Fruit fly (Drosophila melanogaster): ENCODE measurements around the gene Fie.

Fie gene

dm6 chr3L:3928943-3929785, 36.8 kb downstream of the Fie start:
- TF ChIP-seq CG32121 (GFP tag; IDR thresholded peaks at IDR 0.05) (no peak), CG34367 (tag; optimal IDR thresholded peaks at IDR 0.05) (no peak), fd96Ca (GFP tag; IDR thresholded peaks at IDR 0.05) (no peak), CG10348 (GFP tag; IDR thresholded peaks at IDR 0.05) (no peak), CG15710 (tag; optimal IDR thresholded peaks at IDR 0.05) (no peak), D1 (tag; optimal IDR thresholded peaks at IDR 0.05) (no peak)

- TF ChIP-seq CG9948 (tag; optimal IDR thresholded peaks at IDR 0.05) = no peak
- TF ChIP-seq CG17806 (tag; optimal IDR thresholded peaks at IDR 0.05) = no peak
- no peak for TF ChIP-seq CG8301 (tag; optimal IDR thresholded peaks at IDR 0.05)
- TF ChIP-seq Snoo (tag; optimal IDR thresholded peaks at IDR 0.05) = no peak
- TF ChIP-seq CG15710 (tag; optimal IDR thresholded peaks at IDR 0.05) = no peak
- no peak for TF ChIP-seq Pif1B (GFP tag; optimal IDR thresholded peaks at IDR 0.05)
- no peak for TF ChIP-seq CG10348 (GFP tag; IDR thresholded peaks at IDR 0.05)
Measured at dm6 chr3L:3929968-3930767, 37.8 kb downstream of the Fie start.

dm6 chr3L:3930930-3931329, 38.6 kb downstream of the Fie start:
- TF ChIP-seq EcR (GFP tag; optimal IDR thresholded peaks at IDR 0.05) (peak; percentile 3), CG4496 (GFP tag; IDR thresholded peaks at IDR 0.05) (0 out of 3 replicates have a peak, but pooled peaks have one; percentile 52), CG32121 (GFP tag; IDR thresholded peaks at IDR 0.05) (peak; percentile 53), Snoo (tag; optimal IDR thresholded peaks at IDR 0.05) (no peak)

dm6 chr3L:3931778-3932177, 39.4 kb downstream of the Fie start:
- no peak for TF ChIP-seq CG4496 (GFP tag; IDR thresholded peaks at IDR 0.05)
- TF ChIP-seq Ets98B (GFP tag; IDR thresholded peaks at IDR 0.05) = no peak
- no peak for TF ChIP-seq CG15710 (tag; optimal IDR thresholded peaks at IDR 0.05)
- TF ChIP-seq fd96Ca (GFP tag; IDR thresholded peaks at IDR 0.05) = no peak
- no peak for TF ChIP-seq CG34367 (tag; optimal IDR thresholded peaks at IDR 0.05)
- no peak for TF ChIP-seq CG14655 (GFP tag; optimal IDR thresholded peaks at IDR 0.05)

- no peak for TF ChIP-seq CG10348 (GFP tag; IDR thresholded peaks at IDR 0.05)
- TF ChIP-seq CG8301 (tag; optimal IDR thresholded peaks at IDR 0.05) = no peak
- no peak for TF ChIP-seq CG8159 (tag; optimal IDR thresholded peaks at IDR 0.05)
Measured at dm6 chr3L:3932742-3933289, 40.4 kb downstream of the Fie start.

dm6 chr3L:3933599-3933998, 41.2 kb downstream of the Fie start:
- no peak for TF ChIP-seq Pif1B (GFP tag; optimal IDR thresholded peaks at IDR 0.05)
- peak; percentile 58; the same call in 2 of the 3 replicates for TF ChIP-seq fd96Ca (GFP tag; IDR thresholded peaks at IDR 0.05)
- TF ChIP-seq Ets98B (GFP tag; IDR thresholded peaks at IDR 0.05) = peak; percentile 76
- TF ChIP-seq EcR (GFP tag; optimal IDR thresholded peaks at IDR 0.05) = no peak
- peak; percentile 88 for TF ChIP-seq CG12605 (GFP tag; IDR thresholded peaks at IDR 0.05)
- TF ChIP-seq CG14655 (GFP tag; optimal IDR thresholded peaks at IDR 0.05) = peak; percentile 9
- TF ChIP-seq CG13204 (GFP tag; optimal IDR thresholded peaks at IDR 0.05) = no peak
- no peak for TF ChIP-seq gl (tag; optimal IDR thresholded peaks at IDR 0.05)
- TF ChIP-seq CG32121 (GFP tag; IDR thresholded peaks at IDR 0.05) = peak; percentile 53
- no peak for TF ChIP-seq CG8301 (tag; optimal IDR thresholded peaks at IDR 0.05)
- TF ChIP-seq Pif1A (GFP tag; optimal IDR thresholded peaks at IDR 0.05) = peak; percentile 52
- TF ChIP-seq CG34367 (tag; optimal IDR thresholded peaks at IDR 0.05) = no peak
- no peak for TF ChIP-seq CG8159 (tag; optimal IDR thresholded peaks at IDR 0.05)
- TF ChIP-seq Snoo (tag; optimal IDR thresholded peaks at IDR 0.05) = no peak
- no peak for TF ChIP-seq rn (GFP tag; IDR thresholded peaks at IDR 0.05)
- TF ChIP-seq CG4496 (GFP tag; IDR thresholded peaks at IDR 0.05) = peak; percentile 66; the same call in 2 of the 3 replicates
- TF ChIP-seq D1 (tag; optimal IDR thresholded peaks at IDR 0.05) = no peak

- TF ChIP-seq fd96Ca (GFP tag; IDR thresholded peaks at IDR 0.05) = no peak
- no peak for TF ChIP-seq CG15710 (tag; optimal IDR thresholded peaks at IDR 0.05)
- TF ChIP-seq Pif1A (GFP tag; optimal IDR thresholded peaks at IDR 0.05) = no peak
- TF ChIP-seq CG13204 (GFP tag; optimal IDR thresholded peaks at IDR 0.05) = no peak
- no peak for TF ChIP-seq CG34367 (tag; optimal IDR thresholded peaks at IDR 0.05)
- no peak for TF ChIP-seq CG8301 (tag; optimal IDR thresholded peaks at IDR 0.05)
- TF ChIP-seq CG12605 (GFP tag; IDR thresholded peaks at IDR 0.05) = no peak
- no peak for TF ChIP-seq Ets98B (GFP tag; IDR thresholded peaks at IDR 0.05)
- no peak for TF ChIP-seq CG17806 (tag; optimal IDR thresholded peaks at IDR 0.05)
- no peak for TF ChIP-seq EcR (GFP tag; optimal IDR thresholded peaks at IDR 0.05)
- no peak for TF ChIP-seq CG9948 (tag; optimal IDR thresholded peaks at IDR 0.05)
- TF ChIP-seq CG8159 (tag; optimal IDR thresholded peaks at IDR 0.05) = no peak
- no peak for TF ChIP-seq CG32121 (GFP tag; IDR thresholded peaks at IDR 0.05)
- no peak for TF ChIP-seq Pif1B (GFP tag; optimal IDR thresholded peaks at IDR 0.05)
- TF ChIP-seq CG14655 (GFP tag; optimal IDR thresholded peaks at IDR 0.05) = peak; percentile 31
- peak; percentile 3 for TF ChIP-seq Snoo (tag; optimal IDR thresholded peaks at IDR 0.05)
- TF ChIP-seq D1 (tag; optimal IDR thresholded peaks at IDR 0.05) = no peak
Measured at dm6 chr3L:3934110-3934509, 41.7 kb downstream of the Fie start.
